Worm (Caenorhabditis elegans): ENCODE measurements around the gene pyt-1.

DNA sequence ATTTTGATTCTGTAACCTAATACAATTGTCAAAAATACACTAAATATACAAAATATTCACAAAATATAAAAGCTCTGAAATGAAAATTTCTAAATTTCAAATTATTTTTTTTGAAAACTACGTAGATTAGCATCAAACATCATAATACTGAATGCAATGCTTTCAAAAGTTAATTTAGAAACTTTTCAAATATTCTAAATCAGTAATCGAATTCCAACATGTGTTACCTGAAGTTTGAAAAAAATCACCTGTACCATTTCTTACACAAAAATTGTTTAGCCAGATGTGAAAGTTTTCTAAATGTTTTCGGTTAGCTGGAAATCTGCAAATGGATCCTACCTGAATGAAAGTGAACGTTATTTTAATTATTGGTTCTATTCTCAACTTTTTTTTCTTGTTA, 7.1 kb downstream of the pyt-1 start, which contains the start of gene C12D8.20:
- TF ChIP-seq tbx-11 (GFP tag; IDR thresholded peaks at IDR 0.05) (no peak), hmbx-1 (tag; optimal IDR thresholded peaks at IDR 0.05) (no peak), ceh-13 (GFP tag; optimal IDR thresholded peaks at IDR 0.05) (no peak)

All from whole organism, early embryonic.